Fruit fly (Drosophila melanogaster) whole organism, embryonic: ENCODE results near the gene CG10063.
A peak's percentile ranks its signal among the peaks of the same experiment; 100 is the strongest.

Experiments
- Atf6 ChIP-seq: fragments of 200-800 bp; sonication (Bioruptor generic); IDR thresholded peaks from 2 replicates; pipeline ENCODE4 v1.3.6; 2022; ENCODE audit warnings: missing biosample characterization, missing genetic modification characterization
- Blimp-1 ChIP-seq: fragments of 200-800 bp; sonication (Bioruptor generic); optimal IDR thresholded peaks from 3 replicates; lab custom pipeline; 2018; ENCODE audit warnings: missing biosample characterization, missing genetic modification characterization, mild to moderate bottlenecking, moderate library complexity, missing genetic modification reagents
- CG10274 ChIP-seq: fragments of 200-800 bp; sonication (Bioruptor generic); optimal IDR thresholded peaks from 3 replicates; lab custom pipeline; 2017; ENCODE audit warnings: missing biosample characterization, mild to moderate bottlenecking, missing genetic modification characterization
- CG10654 ChIP-seq: fragments of 200-800 bp; sonication (Bioruptor generic); optimal IDR thresholded peaks from 2 replicates; lab custom pipeline; 2016; ENCODE audit warnings: missing biosample characterization, missing genetic modification characterization
- CG12104 ChIP-seq: fragments of 200-800 bp; sonication (Bioruptor generic); optimal IDR thresholded peaks from 3 replicates; lab custom pipeline; 2016; ENCODE audit warnings: missing biosample characterization, missing genetic modification characterization
- CG12219 ChIP-seq: fragments of 200-800 bp; sonication (Bioruptor generic); optimal IDR thresholded peaks from 3 replicates; lab custom pipeline; 2018; ENCODE audit warnings: missing biosample characterization, mild to moderate bottlenecking, missing genetic modification characterization
- CG13287 ChIP-seq: fragments of 200-800 bp; sonication (Bioruptor generic); IDR thresholded peaks from 2 replicates; pipeline ENCODE4 v1.3.6; 2022; ENCODE audit warnings: missing biosample characterization, missing genetic modification characterization; ENCODE audit not compliant: partially characterized antibody
- CG13424 ChIP-seq: fragments of 200-800 bp; sonication (Bioruptor generic); optimal IDR thresholded peaks from 2 replicates; lab custom pipeline; 2019; ENCODE audit warnings: missing biosample characterization, mild to moderate bottlenecking, missing genetic modification characterization, moderate library complexity
- CG13894 ChIP-seq: fragments of 200-800 bp; sonication (Bioruptor generic); optimal IDR thresholded peaks from 3 replicates; lab custom pipeline; 2018; ENCODE audit warnings: missing biosample characterization, mild to moderate bottlenecking, missing genetic modification characterization, moderate library complexity
- CG14014 ChIP-seq: fragments of 200-800 bp; sonication (Bioruptor generic); IDR thresholded peaks from 2 replicates; pipeline ENCODE4 v1.3.6; 2022; ENCODE audit warnings: missing biosample characterization, missing genetic modification characterization
- CG14441 ChIP-seq: fragments of 200-800 bp; sonication (Bioruptor generic); IDR thresholded peaks from 2 replicates; pipeline ENCODE4 v1.3.6; 2022; ENCODE audit warnings: missing biosample characterization, missing genetic modification characterization
- CG15601 ChIP-seq: fragments of 200-800 bp; sonication (Bioruptor generic); optimal IDR thresholded peaks from 3 replicates; lab custom pipeline; 2019; ENCODE audit warnings: missing biosample characterization, mild to moderate bottlenecking, missing genetic modification characterization, moderate library complexity
- CG16813 ChIP-seq: fragments of 200-800 bp; sonication (Bioruptor generic); IDR thresholded peaks from 3 replicates; pipeline ENCODE4 v1.3.6; 2022; ENCODE audit warnings: missing biosample characterization, missing genetic modification characterization; ENCODE audit not compliant: partially characterized antibody
- CG16815 ChIP-seq: fragments of 200-800 bp; sonication (Bioruptor generic); optimal IDR thresholded peaks from 3 replicates; lab custom pipeline; 2017; ENCODE audit warnings: missing biosample characterization, mild to moderate bottlenecking, missing genetic modification characterization
- CG17361 ChIP-seq: fragments of 200-800 bp; sonication (Bioruptor generic); IDR thresholded peaks from 3 replicates; pipeline ENCODE4 v1.3.6; 2022; ENCODE audit warnings: missing biosample characterization, missing genetic modification characterization
- CG17568 ChIP-seq: fragments of 200-800 bp; sonication (Bioruptor generic); optimal IDR thresholded peaks from 2 replicates; lab custom pipeline; 2018; ENCODE audit warnings: missing biosample characterization, mild to moderate bottlenecking, missing genetic modification characterization, moderate library complexity
- CG18764 ChIP-seq: fragments of 200-800 bp; sonication (Bioruptor generic); optimal IDR thresholded peaks from 3 replicates; lab custom pipeline; 2016; ENCODE audit warnings: missing biosample characterization, missing genetic modification characterization
- CG30403 ChIP-seq: fragments of 200-800 bp; sonication (Bioruptor generic); optimal IDR thresholded peaks from 3 replicates; lab custom pipeline; 2016; ENCODE audit warnings: missing biosample characterization, missing genetic modification characterization
- CG30431 ChIP-seq: fragments of 200-800 bp; sonication (Bioruptor generic); optimal IDR thresholded peaks from 2 replicates; lab custom pipeline; 2017; ENCODE audit warnings: missing biosample characterization, missing genetic modification characterization
- CG3163 ChIP-seq: fragments of 200-800 bp; sonication (Bioruptor generic); optimal IDR thresholded peaks from 3 replicates; lab custom pipeline; 2016; ENCODE audit warnings: missing biosample characterization, missing genetic modification characterization
- CG4854 ChIP-seq: fragments of 200-800 bp; sonication (Bioruptor generic); optimal IDR thresholded peaks from 2 replicates; lab custom pipeline; 2016; ENCODE audit warnings: missing biosample characterization, missing genetic modification characterization, inconsistent platforms
- CG7372 ChIP-seq: fragments of 200-800 bp; sonication (Bioruptor generic); IDR thresholded peaks from 2 replicates; pipeline ENCODE4 v1.3.6; 2022; ENCODE audit warnings: missing biosample characterization, missing genetic modification characterization
- CG7556 ChIP-seq: fragments of 200-800 bp; sonication (Bioruptor generic); optimal IDR thresholded peaks from 2 replicates; lab custom pipeline; 2017; ENCODE audit warnings: missing biosample characterization, mild to moderate bottlenecking, missing genetic modification characterization
- CG7745 ChIP-seq: fragments of 200-800 bp; sonication (Bioruptor generic); optimal IDR thresholded peaks from 2 replicates; lab custom pipeline; 2018; ENCODE audit warnings: missing biosample characterization, mild to moderate bottlenecking, missing genetic modification characterization, moderate library complexity
- CG7963 ChIP-seq: fragments of 200-800 bp; sonication (Bioruptor generic); IDR thresholded peaks from 3 replicates; pipeline ENCODE4 v1.3.6; 2022; ENCODE audit warnings: missing biosample characterization, missing genetic modification characterization; ENCODE audit not compliant: partially characterized antibody
- CG8924 ChIP-seq: fragments of 200-800 bp; optimal IDR thresholded peaks from 3 replicates; lab custom pipeline; 2019; ENCODE audit warnings: missing biosample characterization, mild to moderate bottlenecking, missing genetic modification characterization, moderate library complexity
- GATAe ChIP-seq: fragments of 200-800 bp; sonication (Bioruptor generic); conservative IDR thresholded peaks from 2 replicates; pipeline ENCODE4 v1.3.6; 2022; ENCODE audit warnings: missing biosample characterization, missing genetic modification characterization
- H2.0 ChIP-seq: fragments of 200-800 bp; sonication (Bioruptor generic); IDR thresholded peaks from 2 replicates; pipeline ENCODE4 v1.3.6; 2022; ENCODE audit warnings: missing biosample characterization, missing genetic modification characterization
- HHEX ChIP-seq: fragments of 200-800 bp; sonication (Bioruptor generic); optimal IDR thresholded peaks from 3 replicates; lab custom pipeline; 2017; ENCODE audit warnings: missing biosample characterization, mild to moderate bottlenecking, missing genetic modification characterization, missing genetic modification reagents
- HLH4C ChIP-seq: fragments of 200-800 bp; sonication (Bioruptor generic); IDR thresholded peaks from 3 replicates; pipeline ENCODE4 v1.3.6; 2022; ENCODE audit warnings: missing biosample characterization, missing genetic modification characterization; ENCODE audit not compliant: partially characterized antibody
- Hey ChIP-seq: fragments of 200-800 bp; sonication (Bioruptor generic); optimal IDR thresholded peaks from 3 replicates; lab custom pipeline; 2018; ENCODE audit warnings: missing biosample characterization, mild to moderate bottlenecking, missing genetic modification characterization
- Hsf ChIP-seq: fragments of 200-800 bp; sonication (Bioruptor generic); optimal IDR thresholded peaks from 3 replicates; lab custom pipeline; 2016; ENCODE audit warnings: missing biosample characterization, missing genetic modification characterization
- MTF-1 ChIP-seq: fragments of 200-800 bp; sonication (Bioruptor generic); optimal IDR thresholded peaks from 2 replicates; lab custom pipeline; 2018; ENCODE audit warnings: missing biosample characterization, mild to moderate bottlenecking, missing genetic modification characterization, borderline replicate concordance
- Med ChIP-seq: fragments of 200-800 bp; sonication (Bioruptor generic); peaks from one replicate; lab custom pipeline; 2016; ENCODE audit warnings: missing biosample characterization, missing genetic modification characterization, mild to moderate bottlenecking, inconsistent platforms, moderate library complexity
- Myb ChIP-seq: fragments of 200-800 bp; sonication (Bioruptor generic); optimal IDR thresholded peaks from 2 replicates; lab custom pipeline; 2016; ENCODE audit warnings: missing biosample characterization, missing genetic modification characterization
- Sin3A ChIP-seq: fragments of >200 bp; optimal IDR thresholded peaks from 2 replicates; lab custom pipeline; 2018
- Tbp ChIP-seq: fragments of >200 bp; optimal IDR thresholded peaks from 2 replicates; lab custom pipeline; 2018; ENCODE audit warnings: missing biosample characterization, missing genetic modification characterization
- ash1 ChIP-seq: fragments of 200-800 bp; sonication (Bioruptor generic); optimal IDR thresholded peaks from 2 replicates; lab custom pipeline; 2018; ENCODE audit warnings: missing biosample characterization, mild to moderate bottlenecking, missing genetic modification characterization
- cad ChIP-seq: fragments of >200 bp; optimal IDR thresholded peaks from 2 replicates; lab custom pipeline; 2017; ENCODE audit warnings: missing biosample characterization, missing genetic modification characterization
- dmrt11E ChIP-seq: fragments of 200-800 bp; sonication (Bioruptor generic); optimal IDR thresholded peaks from 3 replicates; lab custom pipeline; 2018; ENCODE audit warnings: missing biosample characterization, mild to moderate bottlenecking, missing genetic modification characterization, moderate library complexity
- gcm2 ChIP-seq: fragments of 200-800 bp; sonication (Bioruptor generic); optimal IDR thresholded peaks from 2 replicates; lab custom pipeline; 2016; ENCODE audit warnings: missing biosample characterization, missing genetic modification characterization
- ken ChIP-seq: fragments of 200-800 bp; sonication (Bioruptor generic); IDR thresholded peaks from 3 replicates; pipeline ENCODE4 v1.3.6; 2022; ENCODE audit warnings: missing biosample characterization, missing genetic modification characterization
- lola ChIP-seq, 3 experiments: fragments of >200 bp in 2 of 3; fragments of 200-800 bp in 1 of 3; sonication (Bioruptor generic) in 1 of 3; optimal IDR thresholded peaks; 2 replicates each; lab custom pipeline; 2017 to 2019; ENCODE audit warnings: missing biosample characterization in 3 of 3, missing genetic modification characterization in 3 of 3, mild to moderate bottlenecking in 1 of 3, moderate library complexity in 1 of 3
- nom ChIP-seq: fragments of 200-800 bp; sonication (Bioruptor generic); optimal IDR thresholded peaks from 2 replicates; lab custom pipeline; 2017; ENCODE audit warnings: missing biosample characterization, missing genetic modification characterization, mild to moderate bottlenecking, moderate library complexity, missing genetic modification reagents
- pfk ChIP-seq: fragments of 200-800 bp; sonication (Bioruptor generic); optimal IDR thresholded peaks from 2 replicates; lab custom pipeline; 2018; ENCODE audit warnings: missing biosample characterization, mild to moderate bottlenecking, missing genetic modification characterization, moderate library complexity
- row ChIP-seq: fragments of 200-800 bp; sonication (Bioruptor generic); IDR thresholded peaks from 3 replicates; pipeline ENCODE4 v1.3.6; 2022; ENCODE audit warnings: missing biosample characterization, missing genetic modification characterization
- slou ChIP-seq: fragments of 200-800 bp; sonication (Bioruptor generic); optimal IDR thresholded peaks from 3 replicates; lab custom pipeline; 2016; ENCODE audit warnings: missing biosample characterization, missing genetic modification characterization
- vnd ChIP-seq: fragments of 200-800 bp; sonication (Bioruptor generic); IDR thresholded peaks from 3 replicates; pipeline ENCODE4 v1.3.6; 2022; ENCODE audit warnings: missing biosample characterization, missing genetic modification characterization; ENCODE audit not compliant: partially characterized antibody
- wdn ChIP-seq: fragments of 200-800 bp; sonication (Bioruptor generic); IDR thresholded peaks from 2 replicates; pipeline ENCODE4 v1.3.6; 2022; ENCODE audit warnings: missing biosample characterization, missing genetic modification characterization

The CG10063 gene

DNA sequence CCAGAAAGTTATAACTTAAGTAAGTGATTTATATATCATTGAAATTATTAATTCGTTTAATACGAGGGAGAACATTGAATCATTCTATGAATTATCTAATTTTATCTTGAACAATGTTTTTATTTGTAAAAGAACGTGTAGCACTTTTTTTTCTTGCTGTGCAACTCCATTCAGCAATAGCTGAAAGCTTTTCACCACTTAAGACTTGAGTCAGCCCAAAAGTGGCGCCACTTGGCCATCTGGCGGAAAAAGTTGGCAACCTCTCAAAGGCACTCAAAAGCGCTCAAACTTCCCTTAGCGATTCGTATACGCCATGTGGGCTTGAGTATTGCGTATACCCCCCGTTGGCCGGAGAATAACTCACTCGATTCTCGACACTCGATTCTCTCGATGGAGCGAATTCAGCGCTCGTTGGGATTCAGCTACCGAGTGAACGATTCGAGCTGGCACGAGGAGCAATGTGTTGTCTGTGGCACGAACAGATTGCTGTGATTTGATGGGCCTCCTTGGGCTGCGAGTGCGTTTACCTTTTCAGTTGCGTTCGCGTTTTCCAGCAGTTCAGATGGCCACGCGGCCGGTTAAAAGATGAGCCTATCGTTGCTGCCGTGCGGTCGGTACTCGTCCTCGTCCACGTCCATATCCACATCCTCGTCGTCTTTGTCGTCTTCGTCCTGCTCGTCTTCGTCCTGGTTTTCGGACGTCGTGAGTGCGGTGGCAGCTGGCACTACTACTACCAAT lies 41.5 kb upstream of the CG10063 start (continued):
- TF ChIP-seq CG16813 (GFP tag; lab: Robert Waterston, UW) (no peak), CG7963 (no peak), CG30403 (GFP tag; lab: Kevin White, UChicago) (peak; percentile 23), CG10654 (GFP tag; lab: Kevin White, UChicago) (no peak), ken (GFP tag; lab: Robert Waterston, UW) (no peak), Sin3A (lab: Kevin White, UChicago) (no peak), wdn (GFP tag; lab: Robert Waterston, UW) (no peak), lola (GFP tag; optimal IDR thresholded peaks at IDR 0.05; lab: Kevin White, UChicago) (no peak), CG4854 (no peak), nom (no peak), CG12104 (no peak), CG13894 (tag; lab: Kevin White, UChicago) (peak; percentile 31), CG8924 (no peak), Hey (no peak), MTF-1 (GFP tag; lab: Kevin White, UChicago) (peak; percentile 14), dmrt11E (no peak), gcm2 (GFP tag; lab: Kevin White, UChicago) (no peak), HHEX (GFP tag; lab: Kevin White, UChicago) (no peak), CG16815 (no peak), CG17361 (GFP tag; lab: Robert Waterston, UW) (0 out of 3 replicates have a peak, but pooled peaks have one; percentile 32), pfk (GFP tag; lab: Kevin White, UChicago) (no peak), CG7372 (GFP tag; lab: Robert Waterston, UW) (peak; percentile 63; the same call in 1 of the 2 replicates), CG14014 (peak; percentile 35; the same call in 1 of the 2 replicates), CG3163 (no peak), CG18764 (GFP tag; lab: Kevin White, UChicago) (no peak), slou (no peak), CG7745 (tag; lab: Kevin White, UChicago) (no peak), Myb (GFP tag; lab: Kevin White, UChicago) (no peak), CG14441 (GFP tag; lab: Robert Waterston, UW) (peak; percentile 71), CG10274 (no peak), ash1 (GFP tag; lab: Kevin White, UChicago) (no peak), Hsf (GFP tag; lab: Kevin White, UChicago) (peak; percentile 16), Atf6 (peak; percentile 46; the same call in 1 of the 2 replicates), Blimp-1 (no peak), CG17568 (GFP tag; lab: Kevin White, UChicago) (peak; percentile 8), CG12219 (GFP tag; lab: Kevin White, UChicago) (peak; percentile 42), row (GFP tag; lab: Robert Waterston, UW) (peak; percentile 62), CG15601 (tag; lab: Kevin White, UChicago) (no peak), CG30431 (no peak), cad (no peak), Med (GFP tag; lab: Kevin White, UChicago) (peak; percentile 90), HLH4C (no peak), vnd (no peak), CG13287 (GFP tag; lab: Robert Waterston, UW) (peak; percentile 53), CG13424 (tag; lab: Kevin White, UChicago) (peak; percentile 22), H2.0 (peak; percentile 48; the same call in 1 of the 2 replicates), GATAe (GFP tag; lab: Robert Waterston, UW) (no peak), Tbp (GFP tag; lab: Kevin White, UChicago) (no peak), CG7556 (peak; percentile 13)
